Worm (Caenorhabditis elegans) whole organism, early embryonic: ENCODE measurements around the gene fbxb-48.

Experiments used
- B0310.2 ChIP-seq: sonication (generic microtip); optimal IDR thresholded peaks from 2 replicates; lab custom pipeline; 2016; ENCODE audit warnings: mild to moderate bottlenecking, missing genetic modification characterization, missing compliant biosample characterization
- aly-1 ChIP-seq: sonication (generic microtip); optimal IDR thresholded peaks from 2 replicates; lab custom pipeline; 2016; ENCODE audit warnings: missing genetic modification characterization, missing compliant biosample characterization
- ama-1 ChIP-seq: fragments of 150-350 bp; optimal IDR thresholded peaks from 2 replicates; lab custom pipeline; 2014
- ceh-13 ChIP-seq: fragments of 200-800 bp; sonication (Bioruptor generic); optimal IDR thresholded peaks from 2 replicates; lab custom pipeline; 2018; ENCODE audit warnings: mild to moderate bottlenecking, missing genetic modification characterization, missing compliant biosample characterization
- flt-1 ChIP-seq: fragments of 200-800 bp; sonication (Bioruptor generic); IDR thresholded peaks from 2 replicates; pipeline ENCODE4 v1.3.6; 2022; ENCODE audit warnings: missing genetic modification characterization, missing compliant biosample characterization
- pes-1 ChIP-seq: fragments of 200-800 bp; sonication (Bioruptor generic); IDR thresholded peaks from 2 replicates; pipeline ENCODE4 v1.3.6; 2022; ENCODE audit warnings: missing genetic modification reagents, missing genetic modification characterization, missing compliant biosample characterization
- tbx-37 ChIP-seq: fragments of 200-800 bp; sonication (Bioruptor generic); conservative IDR thresholded peaks from 2 replicates; pipeline ENCODE4 v1.3.6; 2022; ENCODE audit warnings: missing genetic modification reagents, missing genetic modification characterization, missing compliant biosample characterization

DNA sequence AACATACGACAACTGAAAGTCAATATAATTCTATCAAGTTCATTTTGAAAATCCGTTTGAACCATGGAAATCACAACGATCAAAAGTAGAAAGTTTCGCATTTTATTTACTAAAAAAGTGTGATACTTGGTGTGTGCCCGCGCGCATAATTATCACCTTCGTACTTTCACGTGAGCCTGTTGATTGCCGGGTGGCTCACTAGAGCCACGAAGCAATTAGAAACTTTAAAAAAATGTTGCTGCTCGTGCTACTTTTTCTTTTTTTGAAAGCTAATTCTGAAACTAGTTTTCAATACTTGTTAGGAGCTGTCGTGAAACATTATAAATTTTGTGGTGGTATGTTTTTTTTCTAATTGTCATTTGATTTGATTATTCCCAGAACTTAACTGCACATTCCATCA lies 19.8 kb upstream of the fbxb-48 start, which contains the start of the genes irld-9 and irld-33:
- no peak for TF ChIP-seq ama-1 (lab: Kevin White, UChicago)
- no peak for TF ChIP-seq B0310.2
- TF ChIP-seq ceh-13 (GFP tag; lab: Kevin White, UChicago), result no peak
- no peak for TF ChIP-seq pes-1 (GFP tag; lab: Robert Waterston, UW)
- no peak for TF ChIP-seq tbx-37 (GFP tag; lab: Robert Waterston, UW)
- TF ChIP-seq flt-1 (GFP tag; lab: Robert Waterston, UW), result no peak
- no peak for TF ChIP-seq aly-1
